Fruit fly (Drosophila melanogaster): ENCODE results near the gene Rpt2.

The Rpt2 gene

DNA sequence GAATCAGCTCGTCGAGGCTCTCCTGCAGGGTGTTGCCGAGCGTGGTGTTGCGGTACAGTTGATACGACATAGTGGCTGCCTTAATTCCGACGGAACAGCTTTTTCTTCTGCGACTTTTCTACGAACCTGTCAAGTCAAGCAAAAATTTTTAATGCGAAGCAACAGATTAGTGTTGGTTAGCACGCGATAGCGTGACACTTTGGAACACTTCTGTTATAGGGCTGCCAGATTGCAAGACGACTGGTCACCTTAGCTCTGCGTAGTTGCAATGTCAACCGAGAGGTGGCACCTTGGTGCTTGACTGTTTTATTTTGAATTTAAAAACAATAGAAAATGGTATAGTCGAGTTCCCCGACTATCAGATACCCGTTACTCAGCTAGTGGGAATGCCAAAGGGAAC is 40.5 kb downstream of the Rpt2 start, which contains the start of gene TfIIA-S (continued):
- TF ChIP-seq CG14667 (GFP tag; IDR thresholded peaks at IDR 0.05) (no peak), B-H2 (GFP tag; optimal IDR thresholded peaks at IDR 0.05) (peak; percentile 93), kni (GFP tag; optimal IDR thresholded peaks at IDR 0.05) (peak; percentile 58), Hmr (GFP tag; optimal IDR thresholded peaks at IDR 0.05) (peak; percentile 91), Deaf1 (tag; optimal IDR thresholded peaks at IDR 0.05) (no peak), CG14710 (tag; optimal IDR thresholded peaks at IDR 0.05) (peak; percentile 78), Eip74EF (GFP tag; optimal IDR thresholded peaks at IDR 0.05) (no peak), Ssrp (tag; optimal IDR thresholded peaks at IDR 0.05) (no peak), CG13775 (GFP tag; optimal IDR thresholded peaks at IDR 0.05) (peak; percentile 59), Bgb (GFP tag; IDR thresholded peaks at IDR 0.05; ENCODE audit: partially characterized antibody) (no peak), CG6175 (GFP tag; IDR thresholded peaks at IDR 0.05) (no peak), CG1024 (GFP tag; IDR thresholded peaks at IDR 0.05) (no peak), nom (GFP tag; optimal IDR thresholded peaks at IDR 0.05) (peak; percentile 35), Dp (GFP tag; optimal IDR thresholded peaks at IDR 0.05) (peak; percentile 85), CG3407 (GFP tag; optimal IDR thresholded peaks at IDR 0.05) (peak; percentile 46), CG18011 (GFP tag; optimal IDR thresholded peaks at IDR 0.05) (peak; percentile 37), slou (GFP tag; optimal IDR thresholded peaks at IDR 0.05) (peak; percentile 68), gsb-n (tag; optimal IDR thresholded peaks at IDR 0.05) (peak; percentile 45), hbn (GFP tag; IDR thresholded peaks at IDR 0.05; ENCODE audit: partially characterized antibody) (no peak), CG12769 (tag; optimal IDR thresholded peaks at IDR 0.05) (no peak), NC2β (GFP tag; optimal IDR thresholded peaks at IDR 0.05) (peak; percentile 75), Antp (GFP tag; optimal IDR thresholded peaks at IDR 0.05) (peak; percentile 86), CG10267 (tag; optimal IDR thresholded peaks at IDR 0.05) (peak; percentile 99), mam (GFP tag; optimal IDR thresholded peaks at IDR 0.05) (peak; percentile 92), gfzf (GFP tag; optimal IDR thresholded peaks at IDR 0.05) (peak; percentile 67), maf-S (GFP tag; optimal IDR thresholded peaks at IDR 0.05) (peak; percentile 78), GATAe (GFP tag; conservative IDR thresholded peaks at IDR 0.05) (no peak), Kr (GFP tag; optimal IDR thresholded peaks at IDR 0.05) (no peak), Poxn (GFP tag; IDR thresholded peaks at IDR 0.05) (no peak), CG10462 (GFP tag; optimal IDR thresholded peaks at IDR 0.05) (no peak), CG3065 (GFP tag; optimal IDR thresholded peaks at IDR 0.05) (peak; percentile 30), danr (GFP tag; IDR thresholded peaks at IDR 0.05) (no peak), dati (GFP tag; IDR thresholded peaks at IDR 0.05) (no peak), org-1 (GFP tag; optimal IDR thresholded peaks at IDR 0.05) (peak; percentile 54), Dek (tag; optimal IDR thresholded peaks at IDR 0.05) (peak; percentile 50), NK7.1 (GFP tag; optimal IDR thresholded peaks at IDR 0.05) (no peak), croc (GFP tag; conservative IDR thresholded peaks at IDR 0.05) (peak; percentile 42; the same call in 2 of the 3 replicates), Fer1 (GFP tag; optimal IDR thresholded peaks at IDR 0.05) (peak; percentile 82), CG13424 (tag; optimal IDR thresholded peaks at IDR 0.05) (peak; percentile 56), cwo (GFP tag; optimal IDR thresholded peaks at IDR 0.05) (no peak), Jarid2 (GFP tag; optimal IDR thresholded peaks at IDR 0.05) (peak; percentile 60), CG30020 (tag; optimal IDR thresholded peaks at IDR 0.05) (peak; percentile 26), HLHmδ (GFP tag; optimal IDR thresholded peaks at IDR 0.05) (peak; percentile 77), zfh2 (GFP tag; optimal IDR thresholded peaks at IDR 0.05) (peak; percentile 92), Hr3 (GFP tag; optimal IDR thresholded peaks at IDR 0.05) (peak; percentile 69), Usf (GFP tag; optimal IDR thresholded peaks at IDR 0.05) (peak; percentile 34), Camta (GFP tag; optimal IDR thresholded peaks at IDR 0.05) (peak; percentile 72), az2 (GFP tag; optimal IDR thresholded peaks at IDR 0.05) (peak; percentile 65), Sox100B (GFP tag; optimal IDR thresholded peaks at IDR 0.05) (no peak), corto (GFP tag; optimal IDR thresholded peaks at IDR 0.05) (no peak)

Measured in whole organism, embryonic.